Worm (Caenorhabditis elegans): Measurements from ENCODE around the gene swt-6.

Gene swt-6

DNA sequence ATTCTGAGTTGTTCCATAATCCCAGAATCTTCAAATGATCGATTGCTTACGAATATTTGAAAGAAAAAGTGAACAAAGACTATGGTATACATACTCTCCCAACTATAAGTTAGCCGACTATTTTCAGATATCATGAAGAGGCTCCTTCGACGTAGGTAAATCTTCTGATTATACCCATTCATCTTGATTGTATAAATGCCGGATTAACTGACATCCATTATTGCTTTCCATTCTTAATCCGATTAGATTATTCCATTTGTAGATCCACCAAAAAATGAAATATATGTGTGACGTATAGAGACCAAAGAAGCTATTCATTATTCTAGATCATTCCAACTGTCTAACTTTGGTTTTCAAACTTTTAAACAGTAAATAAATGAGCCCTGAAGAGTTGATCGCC lies 39.3 kb downstream of the swt-6 start:
- TF ChIP-seq spr-3 (GFP tag; optimal IDR thresholded peaks at IDR 0.05) (no peak), R02D3.7 (tag; optimal IDR thresholded peaks at IDR 0.05) (no peak), egl-43 (GFP tag; IDR thresholded peaks at IDR 0.05) (no peak), madf-5 (GFP tag; IDR thresholded peaks at IDR 0.05) (no peak), F26F4.8 (GFP tag; conservative IDR thresholded peaks at IDR 0.05) (no peak), ctbp-1 (GFP tag; IDR thresholded peaks at IDR 0.05) (no peak), nhr-41 (GFP tag; IDR thresholded peaks at IDR 0.05) (no peak), zfp-3 (GFP tag; conservative IDR thresholded peaks at IDR 0.05) (no peak), T20F7.1 (GFP tag; optimal IDR thresholded peaks at IDR 0.05) (no peak), daf-16 (GFP tag; optimal IDR thresholded peaks at IDR 0.05) (no peak), daf-16 (tag; optimal IDR thresholded peaks at IDR 0.05) (no peak), skn-1 (tag; optimal IDR thresholded peaks at IDR 0.05) (no peak)

DNA sequence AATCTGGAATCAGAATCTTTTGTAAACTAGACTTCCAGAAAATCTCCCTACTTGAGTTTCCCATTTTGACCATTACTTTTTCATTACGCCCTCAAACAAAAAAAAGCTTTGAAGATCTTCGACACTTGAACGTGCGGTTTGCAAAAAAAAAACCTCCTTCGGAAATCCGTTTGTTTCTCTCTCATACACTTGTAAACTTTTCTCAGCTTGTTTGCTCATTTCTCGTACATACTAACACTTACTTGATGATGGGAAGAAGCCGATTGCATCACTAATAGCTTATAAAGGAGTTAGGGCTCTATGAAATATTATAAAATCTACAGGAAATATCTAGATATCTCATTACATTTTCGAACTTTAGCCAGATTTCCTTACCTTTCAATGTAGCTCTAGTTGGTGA lies 47.8 kb downstream of the swt-6 start:
- TF ChIP-seq hif-1 (tag; optimal IDR thresholded peaks at IDR 0.05): peak in 1 of 2 experiments; percentile 69
- TF ChIP-seq aha-1 (tag): peak; percentile 87
- TF ChIP-seq lin-39 (tag; optimal IDR thresholded peaks at IDR 0.05): no peak
- no peak for TF ChIP-seq Y5F2A.4 (GFP tag; optimal IDR thresholded peaks at IDR 0.05)
- TF ChIP-seq arid-1 (GFP tag; conservative IDR thresholded peaks at IDR 0.05): no peak
- no peak for TF ChIP-seq nhr-102 (tag; optimal IDR thresholded peaks at IDR 0.05)

- TF ChIP-seq nhr-28 (tag; optimal IDR thresholded peaks at IDR 0.05): peak; percentile 11
- no peak for TF ChIP-seq aly-2 (tag; optimal IDR thresholded peaks at IDR 0.05)
- TF ChIP-seq tag-97 (GFP tag; IDR thresholded peaks at IDR 0.05): no peak
- TF ChIP-seq hmg-1.1 (GFP tag; IDR thresholded peaks at IDR 0.05): 0 out of 2 replicates have a peak, but pooled peaks have one; percentile 22
- TF ChIP-seq zag-1 (tag; optimal IDR thresholded peaks at IDR 0.05): no peak
- no peak for TF ChIP-seq daf-19 (GFP tag; conservative IDR thresholded peaks at IDR 0.05)
- no peak for TF ChIP-seq unc-130 (GFP tag; optimal IDR thresholded peaks at IDR 0.05)
- no peak for TF ChIP-seq zip-2 (tag; optimal IDR thresholded peaks at IDR 0.05)
- TF ChIP-seq lin-13 (GFP tag; optimal IDR thresholded peaks at IDR 0.05): no peak
- no peak for TF ChIP-seq zip-11 (GFP tag; IDR thresholded peaks at IDR 0.05)
- no peak for TF ChIP-seq saeg-2 (GFP tag; IDR thresholded peaks at IDR 0.05)
- TF ChIP-seq ztf-7 (tag; optimal IDR thresholded peaks at IDR 0.05): no peak
- no peak for TF ChIP-seq snpc-1.2 (GFP tag; IDR thresholded peaks at IDR 0.05)
- TF ChIP-seq ZK337.2 (GFP tag; IDR thresholded peaks at IDR 0.05): no peak
- no peak for TF ChIP-seq ZK546.5 (tag; optimal IDR thresholded peaks at IDR 0.05)
- TF ChIP-seq egl-43 (GFP tag; IDR thresholded peaks at IDR 0.05): no peak
- no peak for TF ChIP-seq ceh-20 (GFP tag; IDR thresholded peaks at IDR 0.05)
- no peak for TF ChIP-seq cey-2 (tag; optimal IDR thresholded peaks at IDR 0.05; ENCODE audit: borderline replicate concordance, insufficient read depth)
- TF ChIP-seq spr-3 (GFP tag; optimal IDR thresholded peaks at IDR 0.05): no peak
- TF ChIP-seq R02D3.7 (tag; optimal IDR thresholded peaks at IDR 0.05): no peak
- TF ChIP-seq mxl-3 (GFP tag; optimal IDR thresholded peaks at IDR 0.05): no peak
- TF ChIP-seq nhr-77 (tag; optimal IDR thresholded peaks at IDR 0.05): no peak
- no peak for TF ChIP-seq Y75B8A.6 (GFP tag; IDR thresholded peaks at IDR 0.05)
- peak; percentile 56 for TF ChIP-seq hlh-11 (tag; optimal IDR thresholded peaks at IDR 0.05)
- peak; percentile 72 for TF ChIP-seq aha-1 (tag)
- no peak for TF ChIP-seq lim-7 (GFP tag; IDR thresholded peaks at IDR 0.05)
- TF ChIP-seq nhr-48 (tag; optimal IDR thresholded peaks at IDR 0.05): no peak
- no peak for TF ChIP-seq mdt-29 (GFP tag; IDR thresholded peaks at IDR 0.05)
- peak; percentile 43 for TF ChIP-seq hlh-30 (tag; optimal IDR thresholded peaks at IDR 0.05; ENCODE audit: insufficient read depth)
- TF ChIP-seq dve-1 (tag; optimal IDR thresholded peaks at IDR 0.05; ENCODE audit: insufficient read depth): peak; percentile 29
- no peak for TF ChIP-seq fos-1 (tag; optimal IDR thresholded peaks at IDR 0.05)
- no peak for TF ChIP-seq T20F7.1 (GFP tag; optimal IDR thresholded peaks at IDR 0.05)
- no peak for TF ChIP-seq madf-9 (GFP tag; conservative IDR thresholded peaks at IDR 0.05)
- peak; percentile 32; the same call in 1 of the 2 replicates for TF ChIP-seq tra-1 (GFP tag; IDR thresholded peaks at IDR 0.05)
- no peak for TF ChIP-seq ztf-11 (tag; optimal IDR thresholded peaks at IDR 0.05)
- TF ChIP-seq ctbp-1 (GFP tag; IDR thresholded peaks at IDR 0.05): no peak
- no peak for TF ChIP-seq jun-1 (tag; optimal IDR thresholded peaks at IDR 0.05)
Observed at ce11 chrV:14002402-14002801, 48.2 kb downstream of the swt-6 start.
